Worm (Caenorhabditis elegans) whole organism, L4 larva: ENCODE data around the gene F59F5.4.
A peak's percentile ranks its signal among the peaks of the same experiment; 100 is the strongest.

Experiments
- F49E8.2 ChIP-seq: sonication (generic microtip); optimal IDR thresholded peaks from 2 replicates; lab custom pipeline; 2016; ENCODE audit warnings: missing compliant biosample characterization, mild to moderate bottlenecking, missing genetic modification characterization, borderline replicate concordance
- R02D3.7 ChIP-seq: fragments of 150-350 bp; sonication (generic microtip); optimal IDR thresholded peaks from 3 replicates; lab custom pipeline; 2014; ENCODE audit warnings: missing biosample characterization, missing genetic modification characterization
- T20F7.1 ChIP-seq: fragments of 200-800 bp; sonication (Bioruptor generic); optimal IDR thresholded peaks from 2 replicates; lab custom pipeline; 2018; ENCODE audit warnings: mild to moderate bottlenecking, missing genetic modification characterization, missing compliant biosample characterization
- Y48G9A.11 ChIP-seq: fragments of 200-800 bp; sonication (Bioruptor generic); IDR thresholded peaks from 2 replicates; pipeline ENCODE4 v1.3.6; 2022; ENCODE audit warnings: missing genetic modification reagents, missing genetic modification characterization, missing compliant biosample characterization
- ZK337.2 ChIP-seq: fragments of 200-800 bp; sonication (Bioruptor generic); IDR thresholded peaks from 2 replicates; pipeline ENCODE4 v1.3.6; 2022; ENCODE audit warnings: missing genetic modification reagents, missing genetic modification characterization, missing compliant biosample characterization
- ZK546.5 ChIP-seq, 2 experiments: sonication (generic microtip); optimal IDR thresholded peaks; 2 replicates each; lab custom pipeline; 2017; ENCODE audit warnings: missing biosample characterization in 2 of 2, missing genetic modification characterization in 2 of 2
- ama-1 ChIP-seq: fragments of 150-350 bp; optimal IDR thresholded peaks from 2 replicates; lab custom pipeline; 2014; ENCODE audit warnings: inconsistent platforms, mixed read lengths
- arid-1 ChIP-seq: fragments of 200-800 bp; sonication (Bioruptor generic); conservative IDR thresholded peaks from 2 replicates; pipeline ENCODE4 v1.3.6; 2022; ENCODE audit warnings: missing genetic modification reagents, missing genetic modification characterization, missing compliant biosample characterization
- attf-4 ChIP-seq: sonication (generic microtip); optimal IDR thresholded peaks from 3 replicates; lab custom pipeline; 2017; ENCODE audit warnings: missing biosample characterization, missing genetic modification characterization
- ceh-20 ChIP-seq: fragments of 200-800 bp; sonication (Bioruptor generic); IDR thresholded peaks from 2 replicates; pipeline ENCODE4 v1.3.6; 2022; ENCODE audit warnings: missing genetic modification reagents, missing genetic modification characterization, missing compliant biosample characterization
- ceh-32 ChIP-seq: sonication (generic microtip); optimal IDR thresholded peaks from 2 replicates; lab custom pipeline; 2016; ENCODE audit warnings: mild to moderate bottlenecking, missing genetic modification characterization, missing compliant biosample characterization; ENCODE audit not compliant: poor library complexity
- cey-2 ChIP-seq: sonication (generic microtip); optimal IDR thresholded peaks from 3 replicates; lab custom pipeline; 2017; ENCODE audit warnings: missing genetic modification characterization, mild to moderate bottlenecking, missing compliant biosample characterization, antibody characterized with exemption, borderline replicate concordance; ENCODE audit not compliant: insufficient read depth
- ctbp-1 ChIP-seq: fragments of 200-800 bp; sonication (Bioruptor generic); IDR thresholded peaks from 2 replicates; pipeline ENCODE4 v1.3.6; 2022; ENCODE audit warnings: missing genetic modification reagents, missing genetic modification characterization, missing compliant biosample characterization
- daf-12 ChIP-seq: fragments of 150-350 bp; optimal IDR thresholded peaks from 2 replicates; lab custom pipeline; 2014; ENCODE audit warnings: missing biosample characterization, missing genetic modification reagents, missing genetic modification characterization
- dmd-6 ChIP-seq: fragments of 200-800 bp; sonication (Bioruptor generic); IDR thresholded peaks from 2 replicates; pipeline ENCODE4 v1.3.6; 2022; ENCODE audit warnings: missing genetic modification reagents, missing genetic modification characterization, missing compliant biosample characterization
- dpl-1 ChIP-seq: fragments of 150-350 bp; optimal IDR thresholded peaks from 2 replicates; lab custom pipeline; 2014; ENCODE audit warnings: missing biosample characterization, missing genetic modification reagents, missing genetic modification characterization
- duxl-1 ChIP-seq: sonication (generic microtip); optimal IDR thresholded peaks from 2 replicates; lab custom pipeline; 2016; ENCODE audit warnings: mild to moderate bottlenecking, missing genetic modification characterization, moderate library complexity, missing compliant biosample characterization; ENCODE audit not compliant: poor library complexity
- egl-27 ChIP-seq: sonication (generic microtip); optimal IDR thresholded peaks from 3 replicates; lab custom pipeline; 2017; ENCODE audit warnings: missing biosample characterization, missing genetic modification reagents, missing genetic modification characterization
- egl-43 ChIP-seq: fragments of 200-800 bp; sonication (Bioruptor generic); IDR thresholded peaks from 2 replicates; pipeline ENCODE4 v1.3.6; 2022; ENCODE audit warnings: missing genetic modification reagents, missing genetic modification characterization, missing compliant biosample characterization
- fkh-10 ChIP-seq: fragments of 150-350 bp; optimal IDR thresholded peaks from 2 replicates; lab custom pipeline; 2014; ENCODE audit warnings: missing biosample characterization, missing genetic modification reagents, missing genetic modification characterization
- fos-1 ChIP-seq: fragments of 150-350 bp; optimal IDR thresholded peaks from 2 replicates; lab custom pipeline; 2014; ENCODE audit warnings: missing biosample characterization, missing genetic modification characterization
- hlh-30 ChIP-seq: sonication (generic microtip); optimal IDR thresholded peaks from 2 replicates; lab custom pipeline; 2017; ENCODE audit warnings: antibody characterized with exemption, mild to moderate bottlenecking, missing genetic modification characterization, missing compliant biosample characterization; ENCODE audit not compliant: insufficient read depth
- hmg-1.1 ChIP-seq: fragments of 200-800 bp; sonication (Bioruptor generic); IDR thresholded peaks from 2 replicates; pipeline ENCODE4 v1.3.6; 2022; ENCODE audit warnings: missing genetic modification reagents, missing genetic modification characterization, missing compliant biosample characterization
- jun-1 ChIP-seq: fragments of 150-350 bp; optimal IDR thresholded peaks from 2 replicates; lab custom pipeline; 2014; ENCODE audit warnings: missing biosample characterization, missing genetic modification reagents, missing genetic modification characterization
- lin-1 ChIP-seq: fragments of 200-800 bp; sonication (Bioruptor generic); IDR thresholded peaks from 2 replicates; pipeline ENCODE4 v1.3.6; 2022; ENCODE audit warnings: missing genetic modification reagents, missing genetic modification characterization, missing compliant biosample characterization
- lin-13 ChIP-seq: fragments of 150-350 bp; optimal IDR thresholded peaks from 2 replicates; lab custom pipeline; 2014; ENCODE audit warnings: missing biosample characterization, missing genetic modification reagents, missing genetic modification characterization
- lin-29 ChIP-seq: fragments of 200-800 bp; sonication (Bioruptor generic); IDR thresholded peaks from 2 replicates; pipeline ENCODE4 v1.3.6; 2022; ENCODE audit warnings: missing genetic modification reagents, missing genetic modification characterization, missing compliant biosample characterization
- lin-39 ChIP-seq: fragments of 150-350 bp; optimal IDR thresholded peaks from 2 replicates; lab custom pipeline; 2014; ENCODE audit warnings: missing biosample characterization, missing genetic modification reagents, missing genetic modification characterization
- lsy-2 ChIP-seq, 2 experiments: fragments of 150-350 bp in 1 of 2; sonication (generic microtip) in 1 of 2; optimal IDR thresholded peaks; 2 replicates each; lab custom pipeline; 2014 to 2017; ENCODE audit warnings: missing biosample characterization in 2 of 2, missing genetic modification characterization in 2 of 2
- mdl-1 ChIP-seq, 2 experiments: fragments of 150-350 bp in 1 of 2; sonication (generic microtip) in 1 of 2; optimal IDR thresholded peaks; 2 replicates each; lab custom pipeline; 2014 to 2017; ENCODE audit warnings: missing biosample characterization in 2 of 2, missing genetic modification characterization in 2 of 2
- mdt-29 ChIP-seq: fragments of 200-800 bp; sonication (Bioruptor generic); IDR thresholded peaks from 2 replicates; pipeline ENCODE4 v1.3.6; 2022; ENCODE audit warnings: missing genetic modification reagents, missing genetic modification characterization, missing compliant biosample characterization
- mep-1 ChIP-seq: fragments of 150-350 bp; sonication (generic microtip); optimal IDR thresholded peaks from 3 replicates; lab custom pipeline; 2014; ENCODE audit warnings: missing biosample characterization, missing genetic modification characterization
- mes-2 ChIP-seq: sonication (generic microtip); optimal IDR thresholded peaks from 2 replicates; lab custom pipeline; 2016; ENCODE audit warnings: missing genotype, mild to moderate bottlenecking, missing genetic modification characterization, missing compliant biosample characterization; ENCODE audit not compliant: poor library complexity, severe bottlenecking
- mxl-2 ChIP-seq: fragments of 200-800 bp; sonication (Bioruptor generic); conservative IDR thresholded peaks from 2 replicates; pipeline ENCODE4 v1.3.6; 2022; ENCODE audit warnings: missing genetic modification reagents, missing genetic modification characterization, missing compliant biosample characterization
- nhr-102 ChIP-seq: sonication (generic microtip); optimal IDR thresholded peaks from 2 replicates; lab custom pipeline; 2016; ENCODE audit warnings: mild to moderate bottlenecking, missing genetic modification characterization, moderate library complexity, missing compliant biosample characterization
- nhr-11 ChIP-seq: fragments of 150-350 bp; optimal IDR thresholded peaks from 2 replicates; lab custom pipeline; 2014; ENCODE audit warnings: missing biosample characterization, missing genetic modification characterization
- nhr-237 ChIP-seq: sonication (generic microtip); optimal IDR thresholded peaks from 2 replicates; lab custom pipeline; 2017; ENCODE audit warnings: missing biosample characterization, missing genetic modification characterization
- nhr-28 ChIP-seq: fragments of 150-350 bp; optimal IDR thresholded peaks from 2 replicates; lab custom pipeline; 2014; ENCODE audit warnings: missing biosample characterization, missing genetic modification characterization
- nhr-6 ChIP-seq: fragments of 150-350 bp; optimal IDR thresholded peaks from 2 replicates; lab custom pipeline; 2014; ENCODE audit warnings: missing biosample characterization, missing genetic modification characterization
- php-3 ChIP-seq: fragments of 200-800 bp; sonication (Bioruptor generic); IDR thresholded peaks from 2 replicates; pipeline ENCODE4 v1.3.6; 2022; ENCODE audit warnings: missing genetic modification reagents, missing genetic modification characterization, missing compliant biosample characterization
- sdz-12 ChIP-seq: fragments of 200-800 bp; sonication (Bioruptor generic); optimal IDR thresholded peaks from 2 replicates; lab custom pipeline; 2018; ENCODE audit warnings: mild to moderate bottlenecking, missing genetic modification characterization, missing compliant biosample characterization
- skn-1 ChIP-seq: fragments of 150-350 bp; optimal IDR thresholded peaks from 2 replicates; lab custom pipeline; 2014; ENCODE audit warnings: missing biosample characterization, missing genetic modification characterization
- tag-97 ChIP-seq: fragments of 200-800 bp; sonication (Bioruptor generic); IDR thresholded peaks from 2 replicates; pipeline ENCODE4 v1.3.6; 2022; ENCODE audit warnings: missing genetic modification characterization, missing compliant biosample characterization
- unc-130 ChIP-seq: sonication (generic microtip); optimal IDR thresholded peaks from 2 replicates; lab custom pipeline; 2016; ENCODE audit warnings: missing genetic modification reagents, missing genetic modification characterization, missing compliant biosample characterization
- vab-7 ChIP-seq: fragments of 200-800 bp; sonication (Bioruptor generic); IDR thresholded peaks from 2 replicates; pipeline ENCODE4 v1.3.6; 2022; ENCODE audit warnings: missing genetic modification reagents, missing genetic modification characterization, missing compliant biosample characterization
- zag-1 ChIP-seq: fragments of 150-350 bp; optimal IDR thresholded peaks from 2 replicates; lab custom pipeline; 2014; ENCODE audit warnings: missing biosample characterization, missing genetic modification characterization
- zip-11 ChIP-seq: fragments of 200-800 bp; sonication (Bioruptor generic); IDR thresholded peaks from 2 replicates; pipeline ENCODE4 v1.3.6; 2022; ENCODE audit warnings: missing genetic modification characterization, missing compliant biosample characterization
- zip-2 ChIP-seq: fragments of 150-350 bp; optimal IDR thresholded peaks from 2 replicates; lab custom pipeline; 2014; ENCODE audit warnings: missing biosample characterization, missing genetic modification characterization
- ztf-11 ChIP-seq: fragments of 150-350 bp; optimal IDR thresholded peaks from 2 replicates; lab custom pipeline; 2014; ENCODE audit warnings: missing biosample characterization, missing genetic modification characterization

Gene F59F5.4

DNA sequence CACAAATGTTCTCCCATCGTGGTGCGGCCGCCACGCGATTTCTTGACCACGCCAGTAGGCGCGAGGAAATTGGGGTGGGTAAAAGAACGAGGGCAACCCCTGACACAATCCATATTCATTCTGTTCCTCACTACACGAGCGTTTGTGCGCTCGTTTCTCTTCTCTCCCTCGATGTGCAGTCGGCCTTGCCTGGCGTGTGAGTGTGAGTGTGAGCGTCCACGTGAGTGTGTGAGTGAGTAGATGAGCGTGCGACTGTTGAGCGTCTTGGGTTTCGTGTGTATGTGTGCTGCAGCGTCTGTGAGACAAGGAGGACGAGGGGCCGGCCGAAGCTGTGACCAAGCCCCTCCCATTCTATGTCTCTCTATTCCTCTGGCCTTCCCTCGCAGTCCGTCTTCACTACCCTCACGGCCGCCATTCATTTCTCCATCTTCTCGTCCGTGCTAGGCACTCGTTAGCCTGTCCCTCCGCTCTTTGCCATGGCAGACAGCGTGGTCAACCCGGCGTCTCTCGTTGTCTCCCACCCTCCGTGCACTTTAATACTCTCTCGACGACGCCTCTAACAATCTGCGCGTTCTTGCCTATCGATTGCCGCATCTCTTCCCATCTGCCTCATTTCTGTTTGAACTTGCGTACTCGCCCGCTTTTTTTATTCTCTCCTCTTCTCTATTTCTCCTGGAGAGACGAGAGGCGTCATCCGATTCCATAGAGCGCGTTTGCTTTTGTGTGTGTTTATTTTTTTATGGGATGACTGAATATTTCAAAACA, 25.8 kb downstream of the F59F5.4 start:
- peak; percentile 68 for TF ChIP-seq nhr-11 (tag; lab: Kevin White, UChicago)
- TF ChIP-seq ceh-20: peak; percentile 79
- no peak; the same call in 1 of the 2 replicates for TF ChIP-seq lin-29 (GFP tag; lab: Robert Waterston, UW)
- peak; percentile 45 for TF ChIP-seq dpl-1 (GFP tag; lab: Kevin White, UChicago)
- TF ChIP-seq mep-1 (tag; lab: Kevin White, UChicago): peak; percentile 93
- TF ChIP-seq ama-1: peak; percentile 21
- TF ChIP-seq mdl-1 (tag; optimal IDR thresholded peaks at IDR 0.05; lab: Kevin White, UChicago): peak; percentile 95 to 98
- TF ChIP-seq tag-97 (GFP tag; lab: Robert Waterston, UW): 0 out of 2 replicates have a peak, but pooled peaks have one; percentile 7
- TF ChIP-seq R02D3.7 (tag; lab: Kevin White, UChicago): no peak
- no peak for TF ChIP-seq ZK546.5 (tag; optimal IDR thresholded peaks at IDR 0.05; lab: Kevin White, UChicago)
- TF ChIP-seq duxl-1 (tag; lab: Kevin White, UChicago): peak; percentile 4
- TF ChIP-seq Y48G9A.11 (GFP tag; lab: Robert Waterston, UW): no peak
- TF ChIP-seq php-3 (GFP tag; lab: Robert Waterston, UW): 0 out of 2 replicates have a peak, but pooled peaks have one; percentile 8
- peak; percentile 22 for TF ChIP-seq fkh-10 (GFP tag; lab: Kevin White, UChicago)
- no peak for TF ChIP-seq F49E8.2 (tag; lab: Kevin White, UChicago)
- peak; percentile 92 for TF ChIP-seq egl-43 (GFP tag; lab: Robert Waterston, UW)
- no peak for TF ChIP-seq zip-11 (GFP tag; lab: Robert Waterston, UW)
- peak; percentile 97 for TF ChIP-seq hmg-1.1 (GFP tag; lab: Robert Waterston, UW)
- no peak for TF ChIP-seq daf-12 (tag; lab: Kevin White, UChicago)
- TF ChIP-seq T20F7.1: peak; percentile 78
- peak; percentile 39 for TF ChIP-seq lin-1
- no peak for TF ChIP-seq ztf-11 (tag; lab: Kevin White, UChicago)
- TF ChIP-seq dmd-6 (GFP tag; lab: Robert Waterston, UW): peak; percentile 80
- peak; percentile 56; the same call in 1 of the 2 replicates for TF ChIP-seq vab-7 (GFP tag; lab: Robert Waterston, UW)
- no peak for TF ChIP-seq fos-1 (tag; lab: Kevin White, UChicago)
- peak; percentile 89 for TF ChIP-seq nhr-28 (tag; lab: Kevin White, UChicago)
- no peak for TF ChIP-seq skn-1
- TF ChIP-seq arid-1: peak; percentile 66
- peak; percentile 12 for TF ChIP-seq attf-4 (tag; lab: Kevin White, UChicago)
- peak; percentile 80 for TF ChIP-seq zag-1
- peak; percentile 80 for TF ChIP-seq lin-13 (GFP tag; lab: Kevin White, UChicago)
- TF ChIP-seq lsy-2 (tag; optimal IDR thresholded peaks at IDR 0.05; lab: Kevin White, UChicago): peak; percentile 77 to 89
- TF ChIP-seq nhr-102 (tag; lab: Kevin White, UChicago): peak; percentile 80
- no peak for TF ChIP-seq lin-39 (tag; lab: Kevin White, UChicago)
- TF ChIP-seq jun-1 (tag; lab: Kevin White, UChicago): peak; percentile 32
- TF ChIP-seq mxl-2 (GFP tag; lab: Robert Waterston, UW): 0 out of 2 replicates have a peak, but pooled peaks have one; percentile 3
- no peak for TF ChIP-seq sdz-12 (GFP tag; lab: Kevin White, UChicago)
- TF ChIP-seq egl-27 (tag; lab: Kevin White, UChicago): no peak
- peak; percentile 81 for TF ChIP-seq mes-2 (tag; lab: Kevin White, UChicago)
- TF ChIP-seq zip-2: peak; percentile 26
- peak; percentile 35; the same call in 1 of the 2 replicates for TF ChIP-seq mdt-29
- TF ChIP-seq hlh-30 (tag; lab: Kevin White, UChicago): peak; percentile 99
- no peak for TF ChIP-seq cey-2
- no peak for TF ChIP-seq unc-130 (GFP tag; lab: Kevin White, UChicago)
- peak; percentile 90 for TF ChIP-seq ctbp-1
- TF ChIP-seq nhr-6 (tag; lab: Kevin White, UChicago): peak; percentile 90
- TF ChIP-seq nhr-237: no peak
- 0 out of 2 replicates have a peak, but pooled peaks have one; percentile 3 for TF ChIP-seq ZK337.2 (GFP tag; lab: Robert Waterston, UW)
- peak; percentile 72 for TF ChIP-seq ceh-32 (tag; lab: Kevin White, UChicago)
